Fruit fly (Drosophila melanogaster): Measurements from ENCODE around the gene CG33784.

CG33784 gene

dm6 chr3R:10067605-10068004 is at the start of gene CG33784:
Gene CG33784, plus strand, starts transcription at chr3R:10067905.
- TF ChIP-seq CG14655 (GFP tag; optimal IDR thresholded peaks at IDR 0.05) (no peak), CG34367 (tag; optimal IDR thresholded peaks at IDR 0.05) (no peak), CG15710 (tag; optimal IDR thresholded peaks at IDR 0.05) (no peak), CG13204 (GFP tag; optimal IDR thresholded peaks at IDR 0.05) (no peak), CG12605 (GFP tag; IDR thresholded peaks at IDR 0.05) (no peak), CG4496 (GFP tag; IDR thresholded peaks at IDR 0.05) (no peak), Snoo (tag; optimal IDR thresholded peaks at IDR 0.05) (no peak), CG32121 (GFP tag; IDR thresholded peaks at IDR 0.05) (no peak), Pif1A (GFP tag; optimal IDR thresholded peaks at IDR 0.05) (no peak), EcR (GFP tag; optimal IDR thresholded peaks at IDR 0.05) (no peak), D1 (tag; optimal IDR thresholded peaks at IDR 0.05) (no peak), CG17806 (tag; optimal IDR thresholded peaks at IDR 0.05) (no peak), CG8159 (tag; optimal IDR thresholded peaks at IDR 0.05) (no peak), fd96Ca (GFP tag; IDR thresholded peaks at IDR 0.05) (no peak), Pif1B (GFP tag; optimal IDR thresholded peaks at IDR 0.05) (no peak), CG9948 (tag; optimal IDR thresholded peaks at IDR 0.05) (no peak), gl (tag; optimal IDR thresholded peaks at IDR 0.05) (no peak), rn (GFP tag; IDR thresholded peaks at IDR 0.05) (no peak)

dm6 chr3R:10024032-10024712 is 43.5 kb upstream of the CG33784 start:
- TF ChIP-seq CG12605 (GFP tag; IDR thresholded peaks at IDR 0.05): no peak
- no peak for TF ChIP-seq CG15710 (tag; optimal IDR thresholded peaks at IDR 0.05)
- TF ChIP-seq CG8159 (tag; optimal IDR thresholded peaks at IDR 0.05): no peak
- no peak for TF ChIP-seq CG4496 (GFP tag; IDR thresholded peaks at IDR 0.05)
- 0 out of 3 replicates have a peak, but pooled peaks have one; percentile 24 for TF ChIP-seq fd96Ca (GFP tag; IDR thresholded peaks at IDR 0.05)

- no peak for TF ChIP-seq CG17806 (tag; optimal IDR thresholded peaks at IDR 0.05)
- no peak for TF ChIP-seq CG14655 (GFP tag; optimal IDR thresholded peaks at IDR 0.05)
- no peak for TF ChIP-seq CG34367 (tag; optimal IDR thresholded peaks at IDR 0.05)
- no peak for TF ChIP-seq Pif1B (GFP tag; optimal IDR thresholded peaks at IDR 0.05)
- no peak for TF ChIP-seq gl (tag; optimal IDR thresholded peaks at IDR 0.05)
- no peak for TF ChIP-seq Ets98B (GFP tag; IDR thresholded peaks at IDR 0.05)
- no peak for TF ChIP-seq D1 (tag; optimal IDR thresholded peaks at IDR 0.05)
- no peak for TF ChIP-seq CG32121 (GFP tag; IDR thresholded peaks at IDR 0.05)
- no peak for TF ChIP-seq CG12605 (GFP tag; IDR thresholded peaks at IDR 0.05)
- no peak for TF ChIP-seq CG8159 (tag; optimal IDR thresholded peaks at IDR 0.05)
Observed at dm6 chr3R:10025050-10025449, 42.7 kb upstream of the CG33784 start, which contains the start of gene CG31407. Gene CG31407, minus strand, starts transcription at chr3R:10025150.

dm6 chr3R:10028378-10028777 is 39.3 kb upstream of the CG33784 start:
- TF ChIP-seq CG9948 (tag; optimal IDR thresholded peaks at IDR 0.05) (no peak), CG14655 (GFP tag; optimal IDR thresholded peaks at IDR 0.05) (peak; percentile 48), gl (tag; optimal IDR thresholded peaks at IDR 0.05) (no peak)

dm6 chr3R:10031480-10031879 is 36.2 kb upstream of the CG33784 start:
- no peak for TF ChIP-seq CG4496 (GFP tag; IDR thresholded peaks at IDR 0.05)
- no peak for TF ChIP-seq CG34367 (tag; optimal IDR thresholded peaks at IDR 0.05)
- TF ChIP-seq CG15710 (tag; optimal IDR thresholded peaks at IDR 0.05): no peak
- TF ChIP-seq Snoo (tag; optimal IDR thresholded peaks at IDR 0.05): no peak
- TF ChIP-seq CG10348 (GFP tag; IDR thresholded peaks at IDR 0.05): no peak
- no peak for TF ChIP-seq CG32121 (GFP tag; IDR thresholded peaks at IDR 0.05)
- TF ChIP-seq CG17806 (tag; optimal IDR thresholded peaks at IDR 0.05): no peak
- TF ChIP-seq D1 (tag; optimal IDR thresholded peaks at IDR 0.05): no peak
- no peak for TF ChIP-seq rn (GFP tag; IDR thresholded peaks at IDR 0.05)
- no peak for TF ChIP-seq CG8159 (tag; optimal IDR thresholded peaks at IDR 0.05)
- no peak for TF ChIP-seq CG9948 (tag; optimal IDR thresholded peaks at IDR 0.05)
- TF ChIP-seq fd96Ca (GFP tag; IDR thresholded peaks at IDR 0.05): no peak
- TF ChIP-seq CG13204 (GFP tag; optimal IDR thresholded peaks at IDR 0.05): no peak
- TF ChIP-seq Pif1A (GFP tag; optimal IDR thresholded peaks at IDR 0.05): no peak
- no peak for TF ChIP-seq gl (tag; optimal IDR thresholded peaks at IDR 0.05)

- TF ChIP-seq Ets98B (GFP tag; IDR thresholded peaks at IDR 0.05): no peak
- TF ChIP-seq CG17806 (tag; optimal IDR thresholded peaks at IDR 0.05): no peak
- TF ChIP-seq CG34367 (tag; optimal IDR thresholded peaks at IDR 0.05): no peak
- TF ChIP-seq Pif1A (GFP tag; optimal IDR thresholded peaks at IDR 0.05): no peak
- no peak for TF ChIP-seq CG32121 (GFP tag; IDR thresholded peaks at IDR 0.05)
- no peak for TF ChIP-seq CG12605 (GFP tag; IDR thresholded peaks at IDR 0.05)
- TF ChIP-seq EcR (GFP tag; optimal IDR thresholded peaks at IDR 0.05): no peak
- TF ChIP-seq CG13204 (GFP tag; optimal IDR thresholded peaks at IDR 0.05): no peak
- TF ChIP-seq CG15710 (tag; optimal IDR thresholded peaks at IDR 0.05): no peak
- no peak for TF ChIP-seq fd96Ca (GFP tag; IDR thresholded peaks at IDR 0.05)
- no peak for TF ChIP-seq CG8301 (tag; optimal IDR thresholded peaks at IDR 0.05)
- TF ChIP-seq CG14655 (GFP tag; optimal IDR thresholded peaks at IDR 0.05): no peak
- no peak for TF ChIP-seq Pif1B (GFP tag; optimal IDR thresholded peaks at IDR 0.05)
Observed at dm6 chr3R:10032951-10033720, 34.6 kb upstream of the CG33784 start.

All from whole organism, pupa.